Worm (Caenorhabditis elegans): ENCODE measurements around the gene bckd-1A.

Gene bckd-1A

ce11 chrIII:12951362-12952228, 20.7 kb downstream of the bckd-1A start, which contains the start of gene Y39E4A.1:
Gene Y39E4A.1, plus strand, starts transcription at chrIII:12951412.
- no peak for TF ChIP-seq lsy-27 (tag; optimal IDR thresholded peaks at IDR 0.05; ENCODE audit: borderline replicate concordance, insufficient read depth)
- TF ChIP-seq egrh-3 (GFP tag; IDR thresholded peaks at IDR 0.05) = peak; percentile 49; the same call in 1 of the 2 replicates
- peak; percentile 83 for TF ChIP-seq zfh-2 (GFP tag; conservative IDR thresholded peaks at IDR 0.05)
- TF ChIP-seq cebp-2 (GFP tag; IDR thresholded peaks at IDR 0.05) = 0 out of 2 replicates have a peak, but pooled peaks have one; percentile 30
- no peak for TF ChIP-seq ceh-40 (GFP tag; IDR thresholded peaks at IDR 0.05)
- 0 out of 2 replicates have a peak, but pooled peaks have one; percentile 37 for TF ChIP-seq F37B4.10 (GFP tag; IDR thresholded peaks at IDR 0.05)

ce11 chrIII:12945072-12945471, 27.2 kb downstream of the bckd-1A start:
- TF ChIP-seq gei-17 (GFP tag; optimal IDR thresholded peaks at IDR 0.05) = no peak
- no peak for TF ChIP-seq cebp-1 (GFP tag; IDR thresholded peaks at IDR 0.05)
- TF ChIP-seq cebp-1 (tag; optimal IDR thresholded peaks at IDR 0.05) = no peak
- no peak for TF ChIP-seq F57A8.1 (GFP tag; optimal IDR thresholded peaks at IDR 0.05)
- no peak for TF ChIP-seq B0035.1 (tag; optimal IDR thresholded peaks at IDR 0.05)
- no peak for TF ChIP-seq snpc-1.3 (tag; optimal IDR thresholded peaks at IDR 0.05; ENCODE audit: insufficient read depth)
- no peak for TF ChIP-seq F10E7.11 (tag; optimal IDR thresholded peaks at IDR 0.05)
- no peak for TF ChIP-seq bed-2 (GFP tag; IDR thresholded peaks at IDR 0.05)
- no peak for TF ChIP-seq nhr-179 (tag; optimal IDR thresholded peaks at IDR 0.05)
- TF ChIP-seq ccch-3 (GFP tag; optimal IDR thresholded peaks at IDR 0.05) = no peak
- TF ChIP-seq ztf-22 (GFP tag; optimal IDR thresholded peaks at IDR 0.05) = no peak
- TF ChIP-seq ets-4 (GFP tag; optimal IDR thresholded peaks at IDR 0.05) = no peak
- TF ChIP-seq snpc-3.4 (tag; optimal IDR thresholded peaks at IDR 0.05) = no peak
- TF ChIP-seq repo-1 (tag; optimal IDR thresholded peaks at IDR 0.05) = no peak
- no peak for TF ChIP-seq atf-7 (tag; optimal IDR thresholded peaks at IDR 0.05)
- TF ChIP-seq madf-8 (GFP tag; conservative IDR thresholded peaks at IDR 0.05) = no peak
- TF ChIP-seq C17E4.6 (GFP tag; IDR thresholded peaks at IDR 0.05) = no peak
- TF ChIP-seq Y79H2A.3 (GFP tag; conservative IDR thresholded peaks at IDR 0.05) = no peak

- TF ChIP-seq nfyb-1 (GFP tag; IDR thresholded peaks at IDR 0.05) (0 out of 2 replicates have a peak, but pooled peaks have one; percentile 66), lin-40 (tag; optimal IDR thresholded peaks at IDR 0.05) (no peak)
These were observed 28.2 kb downstream of the bckd-1A start for ce11 chrIII:12944064-12944463.

- 0 out of 2 replicates have a peak, but pooled peaks have one; percentile 16 for TF ChIP-seq zfh-2 (GFP tag; conservative IDR thresholded peaks at IDR 0.05)
- TF ChIP-seq hsf-1 (GFP tag; IDR thresholded peaks at IDR 0.05) = no peak
- no peak for TF ChIP-seq unc-130 (GFP tag; optimal IDR thresholded peaks at IDR 0.05)
- no peak for TF ChIP-seq tbp1 (GFP tag; optimal IDR thresholded peaks at IDR 0.05)
- TF ChIP-seq zim-3 (tag; optimal IDR thresholded peaks at IDR 0.05) = peak; percentile 43
- no peak for TF ChIP-seq ceh-91 (GFP tag; IDR thresholded peaks at IDR 0.05)
- TF ChIP-seq F52B5.7 (tag; optimal IDR thresholded peaks at IDR 0.05) = peak; percentile 48
- no peak for TF ChIP-seq lin-35 (GFP tag; optimal IDR thresholded peaks at IDR 0.05)
- TF ChIP-seq him-1 (tag; optimal IDR thresholded peaks at IDR 0.05) = no peak
- TF ChIP-seq egl-18 (GFP tag; IDR thresholded peaks at IDR 0.05) = no peak
- no peak for TF ChIP-seq pbrm-1 (GFP tag; IDR thresholded peaks at IDR 0.05)
- no peak for TF ChIP-seq madf-10 (tag; optimal IDR thresholded peaks at IDR 0.05)
- no peak for TF ChIP-seq B0019.2 (GFP tag; conservative IDR thresholded peaks at IDR 0.05)
- TF ChIP-seq aptf-3 (GFP tag; IDR thresholded peaks at IDR 0.05) = no peak
- TF ChIP-seq mcd-1 (GFP tag; IDR thresholded peaks at IDR 0.05) = no peak
- TF ChIP-seq Y56A3A.18 (GFP tag; IDR thresholded peaks at IDR 0.05) = no peak
- TF ChIP-seq xnd-1 (tag; optimal IDR thresholded peaks at IDR 0.05) = no peak
- TF ChIP-seq chd-7 (tag; optimal IDR thresholded peaks at IDR 0.05) = peak; percentile 17
- TF ChIP-seq ceh-27 (GFP tag; optimal IDR thresholded peaks at IDR 0.05) = peak; percentile 70
These were observed 30.0 kb downstream of the bckd-1A start, which contains the start of gene unc-25 for ce11 chrIII:12942307-12942706. Gene unc-25, plus strand, starts transcription at chrIII:12942651.

Data from whole organism, young adult.